Worm (Caenorhabditis elegans): ENCODE measurements around the gene ufd-3.

- no peak for TF ChIP-seq ama-1 (optimal IDR thresholded peaks at IDR 0.05)
- no peak for TF ChIP-seq scrt-1 (GFP tag; IDR thresholded peaks at IDR 0.05)
- TF ChIP-seq hnd-1 (tag; optimal IDR thresholded peaks at IDR 0.05) = no peak
- TF ChIP-seq B0310.2 (tag; optimal IDR thresholded peaks at IDR 0.05) = no peak
- TF ChIP-seq hmbx-1 (tag; optimal IDR thresholded peaks at IDR 0.05) = no peak
- TF ChIP-seq flt-1 (GFP tag; IDR thresholded peaks at IDR 0.05) = no peak
- no peak for TF ChIP-seq pes-1 (GFP tag; IDR thresholded peaks at IDR 0.05)
- TF ChIP-seq tbx-11 (GFP tag; IDR thresholded peaks at IDR 0.05) = no peak
- TF ChIP-seq tra-4 (tag; optimal IDR thresholded peaks at IDR 0.05) = no peak
- TF ChIP-seq aly-1 (tag; optimal IDR thresholded peaks at IDR 0.05) = no peak
- TF ChIP-seq sea-1 (GFP tag; conservative IDR thresholded peaks at IDR 0.05) = no peak
- no peak for TF ChIP-seq tbx-37 (GFP tag; conservative IDR thresholded peaks at IDR 0.05)
- no peak for TF ChIP-seq hmg-4 (GFP tag; optimal IDR thresholded peaks at IDR 0.05)
- no peak for TF ChIP-seq F13C5.2 (tag; optimal IDR thresholded peaks at IDR 0.05)
Measured at ce11 chrII:9936859-9937258, 3.7 kb upstream of the ufd-3 start, which contains the start of gene C05C10.3.

All from whole organism, early embryonic.